Fruit fly (Drosophila melanogaster) whole organism, prepupa: ENCODE results near the gene CG32857.
A peak's percentile ranks its signal among the peaks of the same experiment; 100 is the strongest.
"Not testable (repeated sequence)": the region's sequence is repeated elsewhere in the genome, so short reads cannot be mapped to it uniquely, and the experiment has no call there.

Source experiments
- Blimp-1 ChIP-seq: fragments of 200-800 bp; sonication (Bioruptor generic); optimal IDR thresholded peaks from 3 replicates; lab custom pipeline; 2017; ENCODE audit warnings: missing biosample characterization, missing genetic modification characterization, mild to moderate bottlenecking, moderate library complexity, missing genetic modification reagents
- CG10631 ChIP-seq: fragments of 200-800 bp; sonication (Bioruptor generic); optimal IDR thresholded peaks from 2 replicates; lab custom pipeline; 2016; ENCODE audit warnings: missing biosample characterization, missing genetic modification characterization
- CG10669 ChIP-seq: fragments of 200-800 bp; sonication (Bioruptor generic); optimal IDR thresholded peaks from 3 replicates; lab custom pipeline; 2018; ENCODE audit warnings: missing biosample characterization, mild to moderate bottlenecking, missing genetic modification characterization, moderate library complexity
- CG11294 ChIP-seq: fragments of 200-800 bp; sonication (Bioruptor generic); IDR thresholded peaks from 2 replicates; pipeline ENCODE4 v1.3.6; 2022; ENCODE audit warnings: missing biosample characterization, missing genetic modification characterization
- CG11762 ChIP-seq: fragments of 200-800 bp; sonication (Bioruptor generic); optimal IDR thresholded peaks from 3 replicates; lab custom pipeline; 2016; ENCODE audit warnings: missing biosample characterization, missing genetic modification characterization; ENCODE audit not compliant: insufficient read depth
- CG11902 ChIP-seq: fragments of 200-800 bp; sonication (Bioruptor generic); optimal IDR thresholded peaks from 3 replicates; lab custom pipeline; 2016; ENCODE audit warnings: missing biosample characterization, missing genetic modification characterization
- CG15336 ChIP-seq: fragments of 200-800 bp; sonication (Bioruptor generic); IDR thresholded peaks from 2 replicates; pipeline ENCODE4 v1.3.6; 2022; ENCODE audit warnings: missing biosample characterization, missing genetic modification characterization
- CG1621 ChIP-seq: fragments of 200-800 bp; sonication (Bioruptor generic); optimal IDR thresholded peaks from 3 replicates; lab custom pipeline; 2018; ENCODE audit warnings: missing biosample characterization, mild to moderate bottlenecking, missing genetic modification characterization
- CG16779 ChIP-seq: fragments of 200-800 bp; sonication (Bioruptor generic); optimal IDR thresholded peaks from 3 replicates; lab custom pipeline; 2017; ENCODE audit warnings: missing biosample characterization, mild to moderate bottlenecking, missing genetic modification characterization
- CG3032 ChIP-seq: fragments of 200-800 bp; optimal IDR thresholded peaks from 2 replicates; lab custom pipeline; 2019; ENCODE audit warnings: missing biosample characterization, mild to moderate bottlenecking, missing genetic modification characterization, moderate library complexity
- CG31627 ChIP-seq: fragments of 200-800 bp; sonication (Bioruptor generic); optimal IDR thresholded peaks from 3 replicates; lab custom pipeline; 2016; ENCODE audit warnings: missing biosample characterization, missing genetic modification characterization
- CG32006 ChIP-seq: fragments of 200-800 bp; sonication (Bioruptor generic); optimal IDR thresholded peaks from 3 replicates; lab custom pipeline; 2017; ENCODE audit warnings: missing biosample characterization, mild to moderate bottlenecking, missing genetic modification characterization
- CG4318 ChIP-seq: fragments of 200-800 bp; sonication (Bioruptor generic); optimal IDR thresholded peaks from 3 replicates; lab custom pipeline; 2017; ENCODE audit warnings: missing biosample characterization, mild to moderate bottlenecking, missing genetic modification characterization
- CG6163 ChIP-seq: fragments of 200-800 bp; sonication (Bioruptor generic); IDR thresholded peaks from 3 replicates; pipeline ENCODE4 v1.3.6; 2022; ENCODE audit warnings: missing biosample characterization, missing genetic modification characterization
- CG6276 ChIP-seq: fragments of 200-800 bp; sonication (Bioruptor generic); optimal IDR thresholded peaks from 2 replicates; lab custom pipeline; 2017; ENCODE audit warnings: missing biosample characterization, mild to moderate bottlenecking, missing genetic modification characterization
- CG6808 ChIP-seq: fragments of 200-800 bp; sonication (Bioruptor generic); optimal IDR thresholded peaks from 3 replicates; lab custom pipeline; 2017; ENCODE audit warnings: missing biosample characterization, missing genetic modification characterization, mild to moderate bottlenecking, moderate library complexity, missing genetic modification reagents
- CG6854 ChIP-seq: fragments of 200-800 bp; sonication (Bioruptor generic); optimal IDR thresholded peaks from 2 replicates; lab custom pipeline; 2017; ENCODE audit warnings: missing biosample characterization, mild to moderate bottlenecking, missing genetic modification characterization
- CG8319 ChIP-seq: fragments of 200-800 bp; sonication (Bioruptor generic); optimal IDR thresholded peaks from 3 replicates; lab custom pipeline; 2016; ENCODE audit warnings: missing biosample characterization, missing genetic modification characterization
- Eip75B ChIP-seq: fragments of 200-800 bp; sonication (Bioruptor generic); optimal IDR thresholded peaks from 3 replicates; lab custom pipeline; 2016; ENCODE audit warnings: missing biosample characterization, missing genetic modification characterization
- Eip78C ChIP-seq: fragments of 200-800 bp; sonication (Bioruptor generic); peaks from one replicate; lab custom pipeline; 2016; ENCODE audit warnings: missing biosample characterization, missing genetic modification characterization
- Eip93F ChIP-seq: fragments of 200-800 bp; sonication (Bioruptor generic); optimal IDR thresholded peaks from 2 replicates; lab custom pipeline; 2016; ENCODE audit warnings: missing biosample characterization, mild to moderate bottlenecking, missing genetic modification characterization
- Gug ChIP-seq: fragments of 200-800 bp; sonication (Bioruptor generic); IDR thresholded peaks from 2 replicates; pipeline ENCODE4 v1.3.6; 2022; ENCODE audit warnings: missing biosample characterization, missing genetic modification characterization
- Hr38 ChIP-seq: sonication (Bioruptor generic); optimal IDR thresholded peaks from 2 replicates; lab custom pipeline; 2016; ENCODE audit warnings: missing biosample characterization, missing genetic modification characterization
- Hr39 ChIP-seq: fragments of 200-800 bp; sonication (Bioruptor generic); optimal IDR thresholded peaks from 2 replicates; lab custom pipeline; 2016; ENCODE audit warnings: missing biosample characterization, missing genetic modification characterization
- Lpt ChIP-seq: fragments of 200-800 bp; sonication (Bioruptor generic); optimal IDR thresholded peaks from 3 replicates; lab custom pipeline; 2016; ENCODE audit warnings: missing biosample characterization, missing genetic modification characterization
- OdsH ChIP-seq: fragments of 200-800 bp; sonication (Bioruptor generic); optimal IDR thresholded peaks from 3 replicates; lab custom pipeline; 2016; ENCODE audit warnings: missing biosample characterization, missing genetic modification characterization
- Sox102F ChIP-seq: fragments of 200-800 bp; sonication (Bioruptor generic); optimal IDR thresholded peaks from 2 replicates; lab custom pipeline; 2016; ENCODE audit warnings: missing biosample characterization, mild to moderate bottlenecking, missing genetic modification characterization
- Sox14 ChIP-seq: fragments of 200-800 bp; sonication (Bioruptor generic); optimal IDR thresholded peaks from 3 replicates; lab custom pipeline; 2016; ENCODE audit warnings: missing biosample characterization, missing genetic modification characterization
- Sox15 ChIP-seq: fragments of 200-800 bp; sonication (Bioruptor generic); optimal IDR thresholded peaks from 3 replicates; lab custom pipeline; 2016; ENCODE audit warnings: missing biosample characterization, missing genetic modification characterization
- cyc ChIP-seq: fragments of 200-800 bp; sonication (Bioruptor generic); optimal IDR thresholded peaks from 3 replicates; lab custom pipeline; 2016; ENCODE audit warnings: missing biosample characterization, missing genetic modification characterization
- dac ChIP-seq: fragments of 200-800 bp; sonication (Bioruptor generic); optimal IDR thresholded peaks from 2 replicates; lab custom pipeline; 2017; ENCODE audit warnings: missing biosample characterization, mild to moderate bottlenecking, missing genetic modification characterization
- dsx ChIP-seq: fragments of 200-800 bp; optimal IDR thresholded peaks from 3 replicates; lab custom pipeline; 2019; ENCODE audit warnings: missing biosample characterization, mild to moderate bottlenecking, missing genetic modification characterization, moderate library complexity; ENCODE audit not compliant: poor library complexity, severe bottlenecking
- eg ChIP-seq: fragments of 200-800 bp; sonication (Bioruptor generic); IDR thresholded peaks from 3 replicates; pipeline ENCODE4 v1.3.6; 2022; ENCODE audit warnings: missing biosample characterization, missing genetic modification characterization
- esn ChIP-seq: fragments of 200-800 bp; sonication (Bioruptor generic); optimal IDR thresholded peaks from 2 replicates; lab custom pipeline; 2016; ENCODE audit warnings: missing biosample characterization, mild to moderate bottlenecking, missing genetic modification characterization, moderate library complexity
- fd59A ChIP-seq: fragments of 200-800 bp; sonication (Bioruptor generic); optimal IDR thresholded peaks from 2 replicates; lab custom pipeline; 2017; ENCODE audit warnings: missing biosample characterization, mild to moderate bottlenecking, missing genetic modification characterization, missing genetic modification reagents
- fd85E ChIP-seq: fragments of 200-800 bp; sonication (Bioruptor generic); optimal IDR thresholded peaks from 3 replicates; lab custom pipeline; 2016; ENCODE audit warnings: missing biosample characterization, missing genetic modification characterization
- fkh ChIP-seq: fragments of 200-800 bp; sonication (Bioruptor generic); optimal IDR thresholded peaks from 3 replicates; lab custom pipeline; 2017; ENCODE audit warnings: missing biosample characterization, mild to moderate bottlenecking, missing genetic modification characterization, moderate library complexity
- lz ChIP-seq: fragments of 200-800 bp; sonication (Bioruptor generic); optimal IDR thresholded peaks from 3 replicates; lab custom pipeline; 2016; ENCODE audit warnings: missing biosample characterization, missing genetic modification characterization
- net ChIP-seq: fragments of 200-800 bp; sonication (Bioruptor generic); optimal IDR thresholded peaks from 3 replicates; lab custom pipeline; 2016; ENCODE audit warnings: missing biosample characterization, missing genetic modification characterization
- pdm3 ChIP-seq: fragments of 200-800 bp; sonication (Bioruptor generic); optimal IDR thresholded peaks from 3 replicates; lab custom pipeline; 2016; ENCODE audit warnings: missing biosample characterization, missing genetic modification characterization
- salr ChIP-seq, 2 experiments: fragments of 200-800 bp; sonication (Bioruptor generic); optimal IDR thresholded peaks; 3 replicates each; lab custom pipeline; 2016 to 2018; ENCODE audit warnings: missing biosample characterization in 2 of 2, missing genetic modification characterization in 2 of 2, mild to moderate bottlenecking in 1 of 2
- spab ChIP-seq: fragments of 200-800 bp; sonication (Bioruptor generic); optimal IDR thresholded peaks from 2 replicates; lab custom pipeline; 2017; ENCODE audit warnings: missing biosample characterization, mild to moderate bottlenecking, missing genetic modification characterization, missing genetic modification reagents
- ss ChIP-seq, 2 experiments: fragments of 200-800 bp; sonication (Bioruptor generic); optimal IDR thresholded peaks; 2 replicates in 1 of 2; 3 replicates in 1 of 2; lab custom pipeline; 2017 to 2018; ENCODE audit warnings: mild to moderate bottlenecking in 2 of 2, missing biosample characterization in 2 of 2, missing genetic modification characterization in 2 of 2, moderate library complexity in 1 of 2
- svp ChIP-seq: fragments of 200-800 bp; sonication (Bioruptor generic); peaks from one replicate; lab custom pipeline; 2016; ENCODE audit warnings: missing biosample characterization, missing genetic modification characterization
- topi ChIP-seq: fragments of 200-800 bp; sonication (Bioruptor generic); optimal IDR thresholded peaks from 3 replicates; lab custom pipeline; 2016; ENCODE audit warnings: missing biosample characterization, missing genetic modification characterization

The CG32857 gene

DNA sequence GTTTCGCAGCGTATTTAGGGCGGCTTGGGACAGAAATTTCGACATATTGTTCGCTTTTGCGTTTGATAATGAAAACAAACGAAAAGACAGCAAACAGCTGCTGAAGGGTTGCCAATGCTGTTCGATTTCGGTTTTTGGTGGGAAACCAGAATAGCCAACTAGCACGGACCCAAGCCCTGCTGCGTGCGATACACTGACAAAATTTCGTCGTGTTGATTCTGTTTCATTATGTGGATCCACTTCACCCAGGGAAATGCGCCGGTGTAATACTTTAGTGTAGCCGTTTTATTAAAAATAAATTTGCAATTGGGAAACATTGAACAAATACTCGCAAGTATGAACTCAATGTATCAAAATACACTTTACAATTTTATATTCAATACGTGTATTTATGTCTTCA, at the start of gene CG32857:
Gene CG32857, minus strand, starts transcription at position 101 of the 400 bp plus-strand sequence.
- not testable (repeated sequence) for TF ChIP-seq fd59A; svp (GFP tag; lab: Kevin White, UChicago); Eip93F (GFP tag; lab: Kevin White, UChicago)
- TF ChIP-seq, all 60 proteins: peak for 0; not testable (repeated sequence) for 60

DNA sequence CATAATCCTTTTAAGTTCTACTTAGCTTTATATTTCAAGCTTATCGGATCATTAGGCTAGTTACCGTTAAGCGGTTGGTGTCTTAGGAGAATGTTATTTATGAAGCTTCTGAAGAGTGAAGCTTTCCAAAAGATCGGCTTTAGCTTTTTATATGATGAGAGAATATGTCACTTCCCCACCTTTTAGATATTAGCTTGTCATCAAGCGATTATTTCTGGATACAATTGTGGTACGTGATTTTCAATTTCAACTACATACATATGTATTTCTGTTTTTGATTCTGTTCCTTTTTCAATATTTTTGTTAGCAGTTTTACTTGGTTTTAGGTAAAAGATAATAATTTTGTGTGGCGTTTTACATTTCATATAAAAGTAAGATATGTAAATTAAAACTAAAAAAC, 15.4 kb upstream of the CG32857 start:
- TF ChIP-seq CG8319 (GFP tag; lab: Kevin White, UChicago) (no peak), CG31627 (no peak), cyc (GFP tag; lab: Kevin White, UChicago) (no peak)

DNA sequence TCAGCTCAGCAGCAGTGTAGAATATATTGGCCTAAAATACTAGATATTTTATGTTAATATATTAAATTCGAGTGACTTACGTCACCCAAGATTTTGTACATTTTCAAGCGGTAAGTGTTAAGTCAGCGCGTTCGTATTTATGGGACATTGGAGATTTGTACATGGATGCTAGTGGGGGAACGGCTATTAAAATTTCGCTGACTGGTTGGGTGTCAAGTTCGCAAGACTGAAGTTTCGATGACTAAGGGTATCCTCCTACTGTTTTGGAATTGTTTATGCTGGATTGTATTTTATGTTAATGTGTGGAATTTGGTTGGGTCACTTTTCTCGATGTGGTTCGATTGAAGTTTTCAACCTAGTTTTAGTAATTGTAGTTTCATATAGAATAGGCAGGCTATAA, 14.8 kb upstream of the CG32857 start:
- TF ChIP-seq CG31627 (no peak), topi (no peak)
- TF ChIP-seq, all 60 proteins: peak for 0

DNA sequence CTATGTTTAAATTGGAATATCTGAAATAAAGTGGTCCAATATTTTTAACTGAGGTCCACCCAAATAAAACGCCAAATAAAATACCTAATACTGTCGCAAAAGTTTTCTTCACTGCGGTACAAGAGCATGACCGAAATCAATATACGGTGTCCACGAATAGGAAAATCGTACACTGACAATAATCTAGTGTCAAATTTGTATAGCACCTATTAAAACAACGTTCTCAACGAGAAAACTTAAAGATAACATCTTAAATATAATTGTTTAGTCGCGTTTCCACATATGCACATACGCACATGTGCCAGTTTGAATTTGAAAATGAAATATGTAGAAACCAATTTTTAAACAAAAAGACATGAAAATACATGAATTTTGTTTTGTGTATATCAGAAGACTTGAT, 14.0 kb upstream of the CG32857 start:
- TF ChIP-seq dac (peak; percentile 14), net (GFP tag; lab: Kevin White, UChicago) (peak; percentile 48), eg (GFP tag; lab: Robert Waterston, UW) (no peak; the same call in 2 of the 3 replicates), CG10669 (GFP tag; lab: Kevin White, UChicago) (peak; percentile 36), svp (GFP tag; lab: Kevin White, UChicago) (peak; percentile 60), CG3032 (tag; lab: Kevin White, UChicago) (peak; percentile 40), Eip93F (GFP tag; lab: Kevin White, UChicago) (no peak), ss (GFP tag; optimal IDR thresholded peaks at IDR 0.05; lab: Kevin White, UChicago) (no peak), Sox14 (GFP tag; lab: Kevin White, UChicago) (peak; percentile 44), Hr39 (GFP tag; lab: Kevin White, UChicago) (peak; percentile 62), esn (GFP tag; lab: Kevin White, UChicago) (peak; percentile 60), CG15336 (peak; percentile 66), CG11762 (GFP tag; lab: Kevin White, UChicago) (peak; percentile 49), CG16779 (tag; lab: Kevin White, UChicago) (peak; percentile 7), CG6854 (GFP tag; lab: Kevin White, UChicago) (no peak), Eip75B (GFP tag; lab: Kevin White, UChicago) (peak; percentile 56), Sox102F (peak; percentile 63), fd85E (GFP tag; lab: Kevin White, UChicago) (no peak), pdm3 (GFP tag; lab: Kevin White, UChicago) (peak; percentile 56), spab (GFP tag; lab: Kevin White, UChicago) (peak; percentile 14), Lpt (GFP tag; lab: Kevin White, UChicago) (no peak), CG11902 (GFP tag; lab: Kevin White, UChicago) (peak; percentile 15), dsx (GFP tag; lab: Kevin White, UChicago) (peak; percentile 11), salr (GFP tag; optimal IDR thresholded peaks at IDR 0.05; lab: Kevin White, UChicago) (peak in 1 of 2 experiments; percentile 1), Sox15 (GFP tag; lab: Kevin White, UChicago) (peak; percentile 16), CG4318 (GFP tag; lab: Kevin White, UChicago) (peak; percentile 4), CG1621 (tag; lab: Kevin White, UChicago) (peak; percentile 17), Gug (GFP tag; lab: Robert Waterston, UW) (no peak), CG31627 (peak; percentile 25), CG11294 (GFP tag; lab: Robert Waterston, UW) (no peak), Blimp-1 (GFP tag; lab: Kevin White, UChicago) (no peak), CG6808 (GFP tag; lab: Kevin White, UChicago) (peak; percentile 36), CG6163 (GFP tag; lab: Robert Waterston, UW) (no peak), CG10631 (GFP tag; lab: Kevin White, UChicago) (peak; percentile 33), CG32006 (GFP tag; lab: Kevin White, UChicago) (peak; percentile 66), OdsH (GFP tag; lab: Kevin White, UChicago) (peak; percentile 69), CG6276 (GFP tag; lab: Kevin White, UChicago) (peak; percentile 10), fkh (no peak), Eip78C (GFP tag; lab: Kevin White, UChicago) (peak; percentile 90), Hr38 (no peak), lz (peak; percentile 39)
